Worm (Caenorhabditis elegans): Measurements from ENCODE around the gene C07G1.7.

C07G1.7 gene

ce11 chrIV:8161774-8162173, 49.9 kb downstream of the C07G1.7 start:
- TF ChIP-seq fos-1 (tag; optimal IDR thresholded peaks at IDR 0.05) = peak; percentile 52
- no peak for TF ChIP-seq nhr-77 (tag; optimal IDR thresholded peaks at IDR 0.05)

All from whole organism, L2 larva.